Worm (Caenorhabditis elegans): ENCODE measurements around the gene daf-28.

The daf-28 gene

ce11 chrV:19814833-19815232 lies at the start of gene daf-28:
TSS of gene daf-28 (plus strand) at chrV:19815133.
- no peak for TF ChIP-seq unc-62 (GFP tag; optimal IDR thresholded peaks at IDR 0.05)

- no peak for TF ChIP-seq unc-62 (GFP tag; optimal IDR thresholded peaks at IDR 0.05)
These were observed 47.2 kb upstream of the daf-28 start for ce11 chrV:19767719-19768118.

- no peak for TF ChIP-seq unc-62 (GFP tag; optimal IDR thresholded peaks at IDR 0.05)
These were observed 43.3 kb upstream of the daf-28 start, which contains the start of gene M162.15 for ce11 chrV:19771660-19772059. TSS of gene M162.15 (minus strand) at chrV:19771760.

DNA sequence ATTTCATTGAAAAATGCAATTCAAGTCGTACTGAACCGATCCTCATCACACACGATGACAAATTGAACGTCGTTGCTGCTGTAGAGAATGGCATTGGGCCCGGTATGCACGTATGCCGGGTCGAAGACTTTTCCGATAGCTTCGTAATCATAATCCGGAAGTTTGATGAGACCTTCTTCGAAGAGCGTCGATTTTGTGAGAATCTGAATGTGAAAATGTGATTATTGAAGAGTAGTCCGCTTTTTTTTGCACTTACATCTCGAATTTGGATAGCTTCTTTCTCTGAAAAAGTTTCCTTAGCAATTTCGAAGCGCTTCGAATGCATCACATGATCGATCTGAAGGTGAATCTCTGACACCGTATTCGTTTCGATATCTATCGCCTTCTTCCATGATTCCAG lies 37.7 kb upstream of the daf-28 start, which contains the start of gene fbxa-118:
TSS of gene fbxa-118 (minus strand) at position 101 of the 400 bp plus-strand sequence.
- TF ChIP-seq unc-62 (GFP tag; optimal IDR thresholded peaks at IDR 0.05): no peak

- TF ChIP-seq unc-62 (GFP tag; optimal IDR thresholded peaks at IDR 0.05): no peak
These were observed 36.3 kb upstream of the daf-28 start, which contains the start of gene fbxa-194 for ce11 chrV:19778608-19779007. TSS of gene fbxa-194 (minus strand) at chrV:19778708.

ce11 chrV:19779220-19779619 lies 35.7 kb upstream of the daf-28 start:
- no peak for TF ChIP-seq unc-62 (GFP tag; optimal IDR thresholded peaks at IDR 0.05)

DNA sequence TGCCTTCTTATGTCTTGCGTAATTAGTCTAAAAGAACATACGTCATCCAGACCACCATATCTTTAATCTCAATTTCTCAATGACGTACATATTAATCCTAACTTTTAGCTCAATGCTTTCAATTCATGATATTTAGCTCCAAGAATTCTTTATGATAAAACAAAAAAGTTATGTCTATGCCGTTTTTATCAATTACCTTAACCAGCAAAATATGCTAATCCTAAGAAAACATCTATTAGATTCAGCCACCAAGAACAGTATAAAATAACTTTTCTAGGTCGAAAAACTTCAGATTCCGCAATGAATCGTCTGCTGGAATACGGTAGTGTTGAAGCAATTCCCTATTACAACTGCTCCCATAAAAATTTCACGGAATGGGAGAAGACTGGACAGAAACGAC lies 31.1 kb upstream of the daf-28 start, which contains the start of gene srt-45:
TSS of gene srt-45 (plus strand) at position 301 of the 400 bp plus-strand sequence.
- TF ChIP-seq unc-62 (GFP tag; optimal IDR thresholded peaks at IDR 0.05): no peak

- TF ChIP-seq unc-62 (GFP tag; optimal IDR thresholded peaks at IDR 0.05): no peak
These were observed 26.6 kb upstream of the daf-28 start, which contains the start of gene clec-258 for ce11 chrV:19788360-19788759. TSS of gene clec-258 (plus strand) at chrV:19788440.

DNA sequence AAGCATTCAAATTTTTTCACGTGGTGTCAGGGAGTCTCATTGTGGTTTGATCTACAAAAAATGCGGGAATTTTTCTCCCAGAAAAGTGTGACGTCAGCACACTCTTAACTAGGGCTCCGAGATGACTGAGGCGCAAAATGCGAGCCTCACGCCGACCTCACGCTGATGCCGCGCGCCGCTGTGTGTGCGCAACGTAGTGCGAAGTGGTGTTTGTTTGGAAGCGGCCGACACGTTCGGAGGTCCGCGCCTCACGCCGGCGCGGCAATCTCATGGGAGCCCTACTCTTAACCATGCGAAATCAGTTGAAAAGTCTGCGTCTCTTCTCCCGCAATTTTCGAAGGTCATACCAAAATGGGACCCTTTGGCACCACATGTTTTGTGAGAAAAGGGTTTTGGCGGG lies 24.7 kb upstream of the daf-28 start:
- no peak for TF ChIP-seq unc-62 (GFP tag; optimal IDR thresholded peaks at IDR 0.05)

DNA sequence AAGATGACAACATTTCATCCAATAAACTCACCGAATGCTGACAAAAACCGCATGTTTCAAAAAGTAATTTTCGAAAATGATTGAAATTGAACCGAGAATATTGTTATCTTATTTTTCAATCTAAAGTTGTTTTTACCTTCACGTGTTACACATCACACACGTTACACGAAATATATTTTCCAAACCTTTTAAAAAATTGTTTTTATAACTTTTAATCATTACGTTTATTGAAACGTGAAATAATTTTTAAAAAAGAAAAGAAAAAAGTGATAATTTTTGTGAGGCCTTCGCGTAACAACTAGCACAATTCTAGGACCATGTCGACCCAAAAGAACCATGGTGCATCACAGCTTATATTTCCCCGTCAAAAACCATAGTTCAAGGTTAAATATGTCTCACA lies 20.0 kb upstream of the daf-28 start, which contains the start of gene M162.7:
TSS of gene M162.7 (minus strand) at position 101 of the 400 bp plus-strand sequence.
- no peak for TF ChIP-seq unc-62 (GFP tag; optimal IDR thresholded peaks at IDR 0.05)

DNA sequence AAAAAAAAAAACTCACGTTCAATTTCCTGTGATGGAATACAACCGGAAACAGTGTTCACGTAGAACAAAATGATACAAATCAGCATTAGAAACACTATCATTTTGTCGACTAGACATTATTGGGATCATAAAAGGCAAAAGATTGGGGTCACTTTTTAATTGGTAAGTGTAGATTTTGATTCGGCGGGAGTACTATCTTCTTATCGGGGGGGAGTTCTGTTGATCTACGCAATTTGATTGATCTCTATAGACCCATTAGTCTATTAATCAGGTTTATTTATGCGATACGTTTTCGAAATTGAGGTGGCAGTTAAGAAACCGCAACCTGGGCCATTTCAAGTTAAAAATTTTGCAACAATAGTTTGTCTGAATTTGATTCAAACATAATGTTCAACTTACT lies 13.9 kb upstream of the daf-28 start, which contains the start of gene Y116F11B.2:
TSS of gene Y116F11B.2 (minus strand) at position 101 of the 400 bp plus-strand sequence.
- TF ChIP-seq unc-62 (GFP tag; optimal IDR thresholded peaks at IDR 0.05): no peak

DNA sequence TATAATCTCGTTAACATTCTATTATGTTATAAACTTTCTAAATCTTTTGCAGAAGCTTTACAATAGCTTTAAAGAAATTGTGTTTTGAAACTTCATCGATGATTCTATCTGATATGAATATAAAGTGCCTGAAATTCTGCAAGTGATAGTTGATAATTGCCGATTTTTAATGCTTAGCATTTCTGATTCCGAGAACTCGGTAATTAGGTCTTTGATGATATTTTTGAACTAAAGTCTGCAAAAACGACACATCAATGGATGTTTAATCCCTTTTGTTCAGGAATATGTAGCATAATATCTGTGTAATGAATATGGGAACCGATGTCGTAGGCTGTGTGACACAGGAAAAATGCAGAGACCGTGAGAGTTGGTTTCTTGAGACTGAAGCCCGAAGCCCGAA lies 12.1 kb upstream of the daf-28 start:
- no peak for TF ChIP-seq unc-62 (GFP tag; optimal IDR thresholded peaks at IDR 0.05)

ce11 chrV:19805548-19805947 lies 9.4 kb upstream of the daf-28 start:
- no peak for TF ChIP-seq unc-62 (GFP tag; optimal IDR thresholded peaks at IDR 0.05)

- TF ChIP-seq unc-62 (GFP tag; optimal IDR thresholded peaks at IDR 0.05): no peak
These were observed 5.2 kb downstream of the daf-28 start for ce11 chrV:19820178-19820577.

DNA sequence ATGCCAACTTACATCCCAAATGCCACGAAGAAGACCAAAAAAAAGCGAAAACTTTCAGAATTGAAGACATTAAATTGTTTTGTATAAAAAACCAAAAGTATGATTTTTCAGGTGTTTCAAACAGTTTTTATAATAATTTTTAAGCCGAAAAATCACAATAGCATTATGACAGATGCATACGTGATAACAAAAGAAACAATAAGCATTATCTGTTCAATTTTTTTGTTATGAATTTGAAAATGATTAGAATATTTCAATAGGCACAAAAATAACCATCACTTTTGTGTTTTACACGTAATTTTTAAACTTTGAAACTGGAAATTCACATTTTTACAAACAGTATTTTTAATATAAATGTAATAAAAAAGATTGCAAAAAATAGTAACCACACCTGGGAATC lies 7.2 kb downstream of the daf-28 start, which contains the start of gene Y116F11B.17:
TSS of gene Y116F11B.17 (minus strand) at position 101 of the 400 bp plus-strand sequence.
- TF ChIP-seq unc-62 (GFP tag; optimal IDR thresholded peaks at IDR 0.05): no peak

- no peak for TF ChIP-seq unc-62 (GFP tag; optimal IDR thresholded peaks at IDR 0.05)
These were observed 12.5 kb downstream of the daf-28 start for ce11 chrV:19827481-19827880.

- TF ChIP-seq unc-62 (GFP tag; optimal IDR thresholded peaks at IDR 0.05): no peak
These were observed 14.3 kb downstream of the daf-28 start for ce11 chrV:19829225-19829624.

- no peak for TF ChIP-seq unc-62 (GFP tag; optimal IDR thresholded peaks at IDR 0.05)
These were observed 15.9 kb downstream of the daf-28 start, which contains the start of gene pcp-4 for ce11 chrV:19830815-19831214. TSS of gene pcp-4 (minus strand) at chrV:19831011.
